Worm (Caenorhabditis elegans): Measurements from ENCODE around the gene F14F9.3.

F14F9.3 gene

DNA sequence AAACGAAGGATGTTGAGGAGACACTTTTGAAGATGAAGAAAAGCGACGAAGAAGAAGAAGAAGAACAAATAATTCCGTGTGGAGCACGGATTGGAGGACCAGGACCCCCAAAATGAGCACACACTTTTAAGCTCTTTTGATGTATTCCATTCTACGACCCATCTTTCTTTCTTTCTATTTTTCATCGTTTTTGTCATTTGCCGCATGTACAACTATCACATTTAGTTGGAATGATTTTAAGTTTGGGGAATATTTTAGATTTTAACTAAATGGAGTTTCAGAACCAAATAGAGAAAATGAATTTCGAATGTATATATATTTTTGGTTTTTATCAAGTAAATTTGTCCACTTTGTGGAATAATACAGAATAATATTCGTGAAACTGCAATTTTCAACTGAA lies 39.1 kb upstream of the F14F9.3 start, which contains the start of gene unc-46:
TSS of gene unc-46 (minus strand) at position 101 of the 400 bp plus-strand sequence.
- no peak for TF ChIP-seq nhr-237 (tag; optimal IDR thresholded peaks at IDR 0.05)
- TF ChIP-seq aly-2 (tag; optimal IDR thresholded peaks at IDR 0.05), result no peak
- no peak for TF ChIP-seq nhr-67 (tag; optimal IDR thresholded peaks at IDR 0.05)
- no peak for TF ChIP-seq nhr-25 (tag; optimal IDR thresholded peaks at IDR 0.05)
- no peak for TF ChIP-seq nhr-43 (tag; optimal IDR thresholded peaks at IDR 0.05; ENCODE audit: poor library complexity, severe bottlenecking)
- no peak for TF ChIP-seq pha-4 (tag; optimal IDR thresholded peaks at IDR 0.05)
- no peak for TF ChIP-seq ztf-11 (tag; optimal IDR thresholded peaks at IDR 0.05)
- TF ChIP-seq fkh-10 (GFP tag; optimal IDR thresholded peaks at IDR 0.05), result no peak
- TF ChIP-seq ama-1 (optimal IDR thresholded peaks at IDR 0.05), result no peak
- TF ChIP-seq ceh-82 (tag; optimal IDR thresholded peaks at IDR 0.05), result no peak
- TF ChIP-seq nhr-76 (tag; optimal IDR thresholded peaks at IDR 0.05), result no peak
- no peak for TF ChIP-seq eor-1 (tag; optimal IDR thresholded peaks at IDR 0.05)
- no peak for TF ChIP-seq fkh-2 (tag; optimal IDR thresholded peaks at IDR 0.05)
- TF ChIP-seq ceh-16 (tag; optimal IDR thresholded peaks at IDR 0.05), result no peak
- no peak for TF ChIP-seq ceh-28 (tag; optimal IDR thresholded peaks at IDR 0.05)
- TF ChIP-seq skn-1 (tag; optimal IDR thresholded peaks at IDR 0.05), result no peak
- no peak for TF ChIP-seq lin-39 (tag; optimal IDR thresholded peaks at IDR 0.05)

DNA sequence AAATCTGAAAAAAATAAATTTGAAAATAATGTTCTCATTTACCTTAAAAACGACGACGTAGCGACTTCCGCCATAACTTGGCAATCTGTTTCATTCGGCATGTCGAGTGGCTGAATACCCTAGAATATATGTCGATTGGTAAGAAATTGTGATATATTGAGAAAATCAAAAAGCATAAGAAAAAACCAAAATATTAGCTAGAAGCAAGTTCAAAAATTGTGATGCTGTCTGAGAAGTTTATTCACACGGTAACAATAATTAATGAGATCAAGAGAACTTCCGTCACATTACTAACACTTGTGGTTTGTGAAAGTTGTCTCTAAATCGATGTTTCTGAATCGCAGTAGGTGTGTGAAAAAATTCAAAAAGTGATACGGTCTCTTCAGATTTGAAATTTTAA lies 36.0 kb upstream of the F14F9.3 start, which contains the start of gene srab-1:
TSS of gene srab-1 (minus strand) at position 101 of the 400 bp plus-strand sequence.
- TF ChIP-seq elt-3 (tag; optimal IDR thresholded peaks at IDR 0.05) (no peak), eor-1 (tag; optimal IDR thresholded peaks at IDR 0.05) (no peak), pqm-1 (tag; optimal IDR thresholded peaks at IDR 0.05) (no peak), daf-12 (tag; optimal IDR thresholded peaks at IDR 0.05) (no peak), nhr-25 (tag; optimal IDR thresholded peaks at IDR 0.05) (no peak), nhr-28 (tag; optimal IDR thresholded peaks at IDR 0.05) (no peak), aly-2 (tag; optimal IDR thresholded peaks at IDR 0.05) (no peak), ztf-11 (tag; optimal IDR thresholded peaks at IDR 0.05) (no peak), nhr-67 (tag; optimal IDR thresholded peaks at IDR 0.05) (no peak), ceh-9 (tag; optimal IDR thresholded peaks at IDR 0.05) (no peak), ceh-28 (tag; optimal IDR thresholded peaks at IDR 0.05) (no peak), fos-1 (tag; optimal IDR thresholded peaks at IDR 0.05) (no peak), ceh-82 (tag; optimal IDR thresholded peaks at IDR 0.05) (no peak), nfya-1 (tag; optimal IDR thresholded peaks at IDR 0.05; ENCODE audit: insufficient read depth) (no peak), ama-1 (optimal IDR thresholded peaks at IDR 0.05) (no peak), nhr-77 (tag; optimal IDR thresholded peaks at IDR 0.05) (no peak), egl-27 (tag; optimal IDR thresholded peaks at IDR 0.05) (no peak), lsy-12 (tag; optimal IDR thresholded peaks at IDR 0.05) (no peak), R02D3.7 (tag; optimal IDR thresholded peaks at IDR 0.05) (no peak)

DNA sequence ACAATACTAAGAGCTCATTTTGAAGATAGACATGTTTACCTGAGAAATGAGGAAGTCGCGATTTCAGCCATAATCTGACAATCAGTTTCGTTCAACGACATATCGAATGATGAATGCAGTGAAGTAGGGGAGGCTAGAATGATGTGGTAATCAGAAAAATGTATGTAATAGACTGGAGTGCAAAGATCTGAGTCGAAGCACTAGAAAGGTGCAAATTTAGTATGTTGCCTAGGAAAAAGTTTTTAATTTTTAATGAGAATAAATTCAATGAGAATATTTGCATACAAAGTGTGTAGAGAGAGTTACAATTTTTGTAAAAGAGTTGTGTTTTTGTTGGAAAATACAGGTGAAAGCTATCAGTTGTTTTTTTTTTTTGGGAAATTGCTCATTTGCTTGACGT lies 33.1 kb upstream of the F14F9.3 start, which contains the start of gene srab-2:
TSS of gene srab-2 (minus strand) at position 101 of the 400 bp plus-strand sequence.
- TF ChIP-seq nhr-25 (tag; optimal IDR thresholded peaks at IDR 0.05) (no peak), eor-1 (tag; optimal IDR thresholded peaks at IDR 0.05) (no peak), snpc-4 (tag; optimal IDR thresholded peaks at IDR 0.05) (no peak), ama-1 (optimal IDR thresholded peaks at IDR 0.05) (no peak), nfya-1 (tag; optimal IDR thresholded peaks at IDR 0.05; ENCODE audit: insufficient read depth) (no peak), unc-39 (tag; optimal IDR thresholded peaks at IDR 0.05) (no peak), sea-2 (GFP tag; optimal IDR thresholded peaks at IDR 0.05) (no peak), elt-3 (tag; optimal IDR thresholded peaks at IDR 0.05) (no peak), elt-2 (tag; optimal IDR thresholded peaks at IDR 0.05) (no peak), ceh-82 (tag; optimal IDR thresholded peaks at IDR 0.05) (no peak), ztf-4 (tag; optimal IDR thresholded peaks at IDR 0.05) (no peak), nhr-237 (tag; optimal IDR thresholded peaks at IDR 0.05) (no peak), nhr-43 (tag; optimal IDR thresholded peaks at IDR 0.05; ENCODE audit: poor library complexity, severe bottlenecking) (no peak)

DNA sequence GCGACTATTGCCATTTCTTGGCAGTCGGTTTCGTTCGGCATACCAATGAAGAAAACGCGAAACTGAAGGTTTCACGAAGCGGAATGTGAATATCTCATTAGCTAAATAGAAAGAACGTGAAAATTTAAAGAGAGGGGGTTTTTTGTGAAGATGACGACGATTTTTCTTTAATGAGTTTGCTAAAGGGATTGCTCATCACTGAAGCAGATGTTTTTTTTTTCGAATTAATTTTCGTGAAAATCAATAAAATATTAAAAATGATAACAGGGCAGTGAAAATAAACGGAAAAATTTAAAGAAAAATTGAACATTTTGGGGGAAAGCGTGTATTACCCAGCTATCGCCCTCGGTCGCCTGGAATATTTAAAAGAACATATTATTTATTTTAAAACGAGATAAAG lies 30.2 kb upstream of the F14F9.3 start, which contains the start of gene srab-3:
TSS of gene srab-3 (minus strand) at position 101 of the 400 bp plus-strand sequence.
- TF ChIP-seq lin-15B (tag; optimal IDR thresholded peaks at IDR 0.05) (no peak), pha-4 (tag; optimal IDR thresholded peaks at IDR 0.05) (no peak), nhr-23 (tag; optimal IDR thresholded peaks at IDR 0.05) (no peak), ama-1 (optimal IDR thresholded peaks at IDR 0.05) (no peak), sea-2 (GFP tag; optimal IDR thresholded peaks at IDR 0.05) (no peak), mml-1 (tag; optimal IDR thresholded peaks at IDR 0.05) (no peak), eor-1 (tag; optimal IDR thresholded peaks at IDR 0.05) (no peak), nhr-76 (tag; optimal IDR thresholded peaks at IDR 0.05) (no peak), daf-12 (tag; optimal IDR thresholded peaks at IDR 0.05) (no peak), elt-2 (tag; optimal IDR thresholded peaks at IDR 0.05) (no peak), nhr-11 (tag; optimal IDR thresholded peaks at IDR 0.05) (no peak), mdl-1 (tag; optimal IDR thresholded peaks at IDR 0.05) (no peak), snpc-4 (tag; optimal IDR thresholded peaks at IDR 0.05) (no peak), ceh-16 (tag; optimal IDR thresholded peaks at IDR 0.05) (no peak), nhr-237 (tag; optimal IDR thresholded peaks at IDR 0.05) (no peak)

Data from whole organism, L3 larva.